Fruit fly (Drosophila melanogaster): ENCODE data around the gene CG13083.

Gene CG13083

dm6 chr2L:19492934-19493686, 5.8 kb downstream of the CG13083 start, which contains the start of the genes swm and Ctu2 (continued):
- peak; percentile 51 for TF ChIP-seq CG10147 (GFP tag; optimal IDR thresholded peaks at IDR 0.05)
- TF ChIP-seq CG42726 (GFP tag; IDR thresholded peaks at IDR 0.05; ENCODE audit: partially characterized antibody), result 0 out of 2 replicates have a peak, but pooled peaks have one; percentile 11
- TF ChIP-seq Bgb (GFP tag; IDR thresholded peaks at IDR 0.05; ENCODE audit: partially characterized antibody), result peak; percentile 57; the same call in 1 of the 2 replicates
- peak; percentile 37 for TF ChIP-seq oc (tag; optimal IDR thresholded peaks at IDR 0.05)
- peak; percentile 54 for TF ChIP-seq vvl (GFP tag; IDR thresholded peaks at IDR 0.05)
- peak; percentile 78 for TF ChIP-seq CG15269 (tag; optimal IDR thresholded peaks at IDR 0.05)
- TF ChIP-seq hb (GFP tag; IDR thresholded peaks at IDR 0.05; ENCODE audit: partially characterized antibody), result peak; percentile 62; the same call in 1 of the 3 replicates
- peak; percentile 22; the same call in 2 of the 3 replicates for TF ChIP-seq B-H1 (GFP tag; IDR thresholded peaks at IDR 0.05)
- peak; percentile 77 for TF ChIP-seq Nf-YC (tag; optimal IDR thresholded peaks at IDR 0.05)
- no peak for TF ChIP-seq gsb-n (tag; optimal IDR thresholded peaks at IDR 0.05)
- peak; percentile 73 for TF ChIP-seq CG18262 (tag; optimal IDR thresholded peaks at IDR 0.05)
- TF ChIP-seq CG10267 (tag; optimal IDR thresholded peaks at IDR 0.05), result peak; percentile 79
- no peak for TF ChIP-seq CG33213 (GFP tag; optimal IDR thresholded peaks at IDR 0.05)
- TF ChIP-seq CG6683 (GFP tag; optimal IDR thresholded peaks at IDR 0.05), result peak; percentile 12
- no peak for TF ChIP-seq CG9876 (GFP tag; optimal IDR thresholded peaks at IDR 0.05)
- TF ChIP-seq CG13894 (tag; optimal IDR thresholded peaks at IDR 0.05), result no peak
- TF ChIP-seq CG18619 (GFP tag; optimal IDR thresholded peaks at IDR 0.05), result peak; percentile 60
- no peak for TF ChIP-seq CG1647 (GFP tag; optimal IDR thresholded peaks at IDR 0.05)
- no peak for TF ChIP-seq gsb (GFP tag; IDR thresholded peaks at IDR 0.05)
- TF ChIP-seq CG3281 (GFP tag; optimal IDR thresholded peaks at IDR 0.05), result peak; percentile 73
- TF ChIP-seq ftz-f1 (GFP tag; optimal IDR thresholded peaks at IDR 0.05), result peak; percentile 92
- peak; percentile 35; the same call in 1 of the 2 replicates for TF ChIP-seq CG32772 (GFP tag; IDR thresholded peaks at IDR 0.05)
- peak; percentile 51 for TF ChIP-seq Aef1 (GFP tag; IDR thresholded peaks at IDR 0.05)
- no peak for TF ChIP-seq dati (GFP tag; IDR thresholded peaks at IDR 0.05)
- peak; percentile 81 for TF ChIP-seq CG2712 (tag; optimal IDR thresholded peaks at IDR 0.05)
- peak; percentile 74 for TF ChIP-seq Fer1 (GFP tag; optimal IDR thresholded peaks at IDR 0.05)
- peak; percentile 7 for TF ChIP-seq zfh2 (GFP tag; optimal IDR thresholded peaks at IDR 0.05)
- TF ChIP-seq klu (GFP tag; IDR thresholded peaks at IDR 0.05), result peak; percentile 36; the same call in 1 of the 2 replicates
- TF ChIP-seq al (GFP tag; IDR thresholded peaks at IDR 0.05), result peak; percentile 56; the same call in 1 of the 2 replicates
- TF ChIP-seq CG34422 (GFP tag; IDR thresholded peaks at IDR 0.05), result peak; percentile 39; the same call in 1 of the 3 replicates
- no peak for TF ChIP-seq Gsc (GFP tag; IDR thresholded peaks at IDR 0.05)
- peak; percentile 78 for TF ChIP-seq CG16813 (GFP tag; IDR thresholded peaks at IDR 0.05; ENCODE audit: partially characterized antibody)
- TF ChIP-seq Opbp (GFP tag; IDR thresholded peaks at IDR 0.05; ENCODE audit: partially characterized antibody), result peak; percentile 34; the same call in 2 of the 3 replicates
- TF ChIP-seq CG2116 (GFP tag; optimal IDR thresholded peaks at IDR 0.05), result peak; percentile 98
- TF ChIP-seq vnd (GFP tag; IDR thresholded peaks at IDR 0.05; ENCODE audit: partially characterized antibody), result peak; percentile 62; the same call in 1 of the 3 replicates
- TF ChIP-seq Tbp (GFP tag; optimal IDR thresholded peaks at IDR 0.05), result no peak
- peak; percentile 83 for TF ChIP-seq CG12391 (tag; optimal IDR thresholded peaks at IDR 0.05)
- peak; percentile 56 for TF ChIP-seq CG16815 (GFP tag; optimal IDR thresholded peaks at IDR 0.05)
- no peak for TF ChIP-seq pan (optimal IDR thresholded peaks at IDR 0.05)
- peak in 1 of 2 experiments; percentile 60 for TF ChIP-seq pan (GFP tag; optimal IDR thresholded peaks at IDR 0.05 in 1 of 2, IDR thresholded peaks at IDR 0.05 in 1 of 2)
- TF ChIP-seq CG1602 (GFP tag; optimal IDR thresholded peaks at IDR 0.05), result peak; percentile 59
- TF ChIP-seq CG4617 (GFP tag; optimal IDR thresholded peaks at IDR 0.05; ENCODE audit: borderline replicate concordance), result peak; percentile 45
- no peak for TF ChIP-seq D (optimal IDR thresholded peaks at IDR 0.05)
- peak; percentile 40 for TF ChIP-seq D (GFP tag; optimal IDR thresholded peaks at IDR 0.05)
- TF ChIP-seq Meics (GFP tag; optimal IDR thresholded peaks at IDR 0.05), result no peak
- no peak for TF ChIP-seq Kr (GFP tag; optimal IDR thresholded peaks at IDR 0.05)
- no peak for TF ChIP-seq CG15073 (GFP tag; optimal IDR thresholded peaks at IDR 0.05)
- peak; percentile 66 for TF ChIP-seq Sin3A (optimal IDR thresholded peaks at IDR 0.05)
- TF ChIP-seq Vsx1 (GFP tag; optimal IDR thresholded peaks at IDR 0.05), result no peak

All from whole organism, embryonic.